Fruit fly (Drosophila melanogaster): ENCODE data around the gene CG42854.

DNA sequence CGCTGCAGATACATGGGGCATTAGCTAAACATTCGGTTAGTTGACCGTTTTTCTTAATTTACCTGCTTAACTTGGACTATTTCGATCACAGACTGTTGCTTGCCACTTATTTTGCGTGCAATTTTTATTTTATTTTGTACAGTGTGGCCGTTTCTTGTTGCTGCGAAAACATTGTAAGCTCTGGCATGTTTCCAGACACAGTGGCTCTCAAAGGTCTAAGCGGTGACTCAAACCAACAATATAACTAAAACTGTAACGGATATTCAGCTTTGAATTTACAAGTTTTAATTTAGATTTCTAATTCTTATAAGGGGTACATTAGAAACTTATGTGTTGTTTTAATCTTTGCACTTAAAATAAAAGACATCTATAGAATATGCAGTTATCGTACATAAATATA is 2.5 kb upstream of the CG42854 start, which contains the start of gene CG8675:
- TF ChIP-seq net (GFP tag; optimal IDR thresholded peaks at IDR 0.05) (no peak), CG11294 (GFP tag; IDR thresholded peaks at IDR 0.05) (no peak), Eip75B (GFP tag; optimal IDR thresholded peaks at IDR 0.05) (no peak), Sox15 (GFP tag; optimal IDR thresholded peaks at IDR 0.05) (no peak)
